Worm (Caenorhabditis elegans) whole organism, midembryonic: ENCODE data around the gene cids-1.
A peak's percentile ranks its signal among the peaks of the same experiment; 100 is the strongest.

Experiments
- T22C8.4 ChIP-seq: fragments of 200-800 bp; sonication (Bioruptor generic); IDR thresholded peaks from 2 replicates; pipeline ENCODE4 v1.3.6; 2022; ENCODE audit warnings: missing genetic modification characterization, missing compliant biosample characterization
- cog-1 ChIP-seq: sonication (generic microtip); optimal IDR thresholded peaks from 2 replicates; lab custom pipeline; 2016; ENCODE audit warnings: missing genetic modification characterization, missing compliant biosample characterization
- flt-1 ChIP-seq: fragments of 200-800 bp; sonication (Bioruptor generic); IDR thresholded peaks from 2 replicates; pipeline ENCODE4 v1.3.6; 2022; ENCODE audit warnings: missing genetic modification characterization, missing compliant biosample characterization
- klf-2 ChIP-seq: fragments of 200-800 bp; sonication (Bioruptor generic); conservative IDR thresholded peaks from 2 replicates; pipeline ENCODE4 v1.3.6; 2022; ENCODE audit warnings: missing genetic modification reagents, missing genetic modification characterization, missing compliant biosample characterization
- med-1 ChIP-seq: sonication (generic microtip); optimal IDR thresholded peaks from 2 replicates; lab custom pipeline; 2017; ENCODE audit warnings: missing genetic modification characterization, mild to moderate bottlenecking, missing compliant biosample characterization, antibody characterized with exemption, missing genetic modification reagents; ENCODE audit not compliant: insufficient read depth
- ref-1 ChIP-seq: fragments of 200-800 bp; sonication (Bioruptor generic); conservative IDR thresholded peaks from 2 replicates; pipeline ENCODE4 v1.3.6; 2022; ENCODE audit warnings: missing genetic modification reagents, missing genetic modification characterization, missing compliant biosample characterization
- tab-1 ChIP-seq: fragments of 200-800 bp; sonication (Bioruptor generic); IDR thresholded peaks from 2 replicates; pipeline ENCODE4 v1.3.6; 2022; ENCODE audit warnings: missing genetic modification characterization, missing compliant biosample characterization
- ztf-23 ChIP-seq: fragments of 200-800 bp; sonication (Bioruptor generic); IDR thresholded peaks from 2 replicates; pipeline ENCODE4 v1.3.6; 2022; ENCODE audit warnings: missing genetic modification reagents, missing genetic modification characterization, missing compliant biosample characterization
- ztf-29 ChIP-seq: fragments of 200-800 bp; sonication (Bioruptor generic); IDR thresholded peaks from 2 replicates; pipeline ENCODE4 v1.3.6; 2022; ENCODE audit warnings: missing genetic modification reagents, missing genetic modification characterization, missing compliant biosample characterization

Gene cids-1

ce11 chrIII:8239325-8239724, 4.9 kb upstream of the cids-1 start, which contains the start of gene tsp-1:
Gene tsp-1 (minus strand): TSS chrIII:8239423.
- TF ChIP-seq flt-1 (GFP tag; lab: Robert Waterston, UW) (no peak), cog-1 (tag; lab: Kevin White, UChicago) (no peak), med-1 (GFP tag; lab: Kevin White, UChicago) (no peak), klf-2 (no peak), T22C8.4 (no peak), ztf-29 (GFP tag; lab: Robert Waterston, UW) (no peak), tab-1 (GFP tag; lab: Robert Waterston, UW) (no peak), ztf-23 (GFP tag; lab: Robert Waterston, UW) (no peak), ref-1 (GFP tag; lab: Robert Waterston, UW) (no peak)

ce11 chrIII:8240247-8240646, 4.0 kb upstream of the cids-1 start:
- TF ChIP-seq ztf-29 (GFP tag; lab: Robert Waterston, UW): no peak
- no peak for TF ChIP-seq cog-1 (tag; lab: Kevin White, UChicago)
- no peak for TF ChIP-seq T22C8.4
- TF ChIP-seq klf-2: no peak
- no peak for TF ChIP-seq ref-1 (GFP tag; lab: Robert Waterston, UW)
- no peak for TF ChIP-seq ztf-23 (GFP tag; lab: Robert Waterston, UW)
- TF ChIP-seq med-1 (GFP tag; lab: Kevin White, UChicago): no peak
- no peak for TF ChIP-seq flt-1 (GFP tag; lab: Robert Waterston, UW)
- no peak for TF ChIP-seq tab-1 (GFP tag; lab: Robert Waterston, UW)

- TF ChIP-seq ref-1 (GFP tag; lab: Robert Waterston, UW): no peak
- no peak for TF ChIP-seq ztf-23 (GFP tag; lab: Robert Waterston, UW)
- no peak for TF ChIP-seq tab-1 (GFP tag; lab: Robert Waterston, UW)
- TF ChIP-seq flt-1 (GFP tag; lab: Robert Waterston, UW): no peak
- TF ChIP-seq cog-1 (tag; lab: Kevin White, UChicago): no peak
- no peak for TF ChIP-seq T22C8.4
- TF ChIP-seq klf-2: no peak
Observed at ce11 chrIII:8240948-8241347, 3.3 kb upstream of the cids-1 start.

- TF ChIP-seq flt-1 (GFP tag; lab: Robert Waterston, UW) (no peak), T22C8.4 (no peak), ztf-23 (GFP tag; lab: Robert Waterston, UW) (no peak), tab-1 (GFP tag; lab: Robert Waterston, UW) (no peak), ztf-29 (GFP tag; lab: Robert Waterston, UW) (no peak), cog-1 (tag; lab: Kevin White, UChicago) (no peak), klf-2 (no peak), med-1 (GFP tag; lab: Kevin White, UChicago) (no peak), ref-1 (GFP tag; lab: Robert Waterston, UW) (no peak)
Observed at ce11 chrIII:8242809-8243208, 1.4 kb upstream of the cids-1 start, which contains the start of gene C02F5.12. Gene C02F5.12 (minus strand): TSS chrIII:8243029.

- TF ChIP-seq med-1 (GFP tag; lab: Kevin White, UChicago) (no peak), flt-1 (GFP tag; lab: Robert Waterston, UW) (no peak), ref-1 (GFP tag; lab: Robert Waterston, UW) (no peak), T22C8.4 (no peak), ztf-29 (GFP tag; lab: Robert Waterston, UW) (no peak), ztf-23 (GFP tag; lab: Robert Waterston, UW) (no peak), tab-1 (GFP tag; lab: Robert Waterston, UW) (no peak), cog-1 (tag; lab: Kevin White, UChicago) (no peak)
Observed at ce11 chrIII:8245591-8245990, 1.3 kb downstream of the cids-1 start, which contains the start of gene C02F5.3. Gene C02F5.3 (plus strand): TSS chrIII:8245891.

- no peak for TF ChIP-seq ztf-29 (GFP tag; lab: Robert Waterston, UW)
- no peak for TF ChIP-seq tab-1 (GFP tag; lab: Robert Waterston, UW)
- TF ChIP-seq flt-1 (GFP tag; lab: Robert Waterston, UW): no peak
- TF ChIP-seq med-1 (GFP tag; lab: Kevin White, UChicago): no peak
- no peak for TF ChIP-seq klf-2
- no peak for TF ChIP-seq T22C8.4
- TF ChIP-seq cog-1 (tag; lab: Kevin White, UChicago): no peak
- no peak for TF ChIP-seq ztf-23 (GFP tag; lab: Robert Waterston, UW)
Observed at ce11 chrIII:8247051-8247450, 2.8 kb downstream of the cids-1 start, which contains the start of gene C02F5.13. Gene C02F5.13 (plus strand): TSS chrIII:8247351.

ce11 chrIII:8249381-8249780, 5.1 kb downstream of the cids-1 start, which contains the start of the genes C02F5.10 and C02F5.2:
Gene C02F5.10 (minus strand): TSS chrIII:8249481.
Gene C02F5.2 (plus strand): TSS chrIII:8249619.
- TF ChIP-seq tab-1 (GFP tag; lab: Robert Waterston, UW): no peak
- TF ChIP-seq T22C8.4: no peak
- no peak for TF ChIP-seq klf-2
- no peak for TF ChIP-seq med-1 (GFP tag; lab: Kevin White, UChicago)
- TF ChIP-seq ztf-23 (GFP tag; lab: Robert Waterston, UW): no peak
- TF ChIP-seq ref-1 (GFP tag; lab: Robert Waterston, UW): no peak
- no peak for TF ChIP-seq cog-1 (tag; lab: Kevin White, UChicago)
- TF ChIP-seq ztf-29 (GFP tag; lab: Robert Waterston, UW): no peak
- no peak for TF ChIP-seq flt-1 (GFP tag; lab: Robert Waterston, UW)

- no peak for TF ChIP-seq cog-1 (tag; lab: Kevin White, UChicago)
- no peak for TF ChIP-seq klf-2
- no peak for TF ChIP-seq ztf-29 (GFP tag; lab: Robert Waterston, UW)
- 0 out of 2 replicates have a peak, but pooled peaks have one; percentile 33 for TF ChIP-seq flt-1 (GFP tag; lab: Robert Waterston, UW)
- no peak for TF ChIP-seq T22C8.4
- no peak for TF ChIP-seq med-1 (GFP tag; lab: Kevin White, UChicago)
- TF ChIP-seq ref-1 (GFP tag; lab: Robert Waterston, UW): no peak
- TF ChIP-seq tab-1 (GFP tag; lab: Robert Waterston, UW): no peak
- TF ChIP-seq ztf-23 (GFP tag; lab: Robert Waterston, UW): peak; percentile 73
Observed at ce11 chrIII:8250007-8250683, 5.9 kb downstream of the cids-1 start, which contains the start of gene knl-1. Gene knl-1 (plus strand): TSS chrIII:8250632.

- TF ChIP-seq med-1 (GFP tag; lab: Kevin White, UChicago): no peak
- no peak for TF ChIP-seq ref-1 (GFP tag; lab: Robert Waterston, UW)
- TF ChIP-seq tab-1 (GFP tag; lab: Robert Waterston, UW): no peak
- no peak for TF ChIP-seq klf-2
- TF ChIP-seq cog-1 (tag; lab: Kevin White, UChicago): no peak
- no peak for TF ChIP-seq ztf-23 (GFP tag; lab: Robert Waterston, UW)
- no peak for TF ChIP-seq ztf-29 (GFP tag; lab: Robert Waterston, UW)
- no peak for TF ChIP-seq T22C8.4
- TF ChIP-seq flt-1 (GFP tag; lab: Robert Waterston, UW): no peak
Observed at ce11 chrIII:8254938-8255337, 10.7 kb downstream of the cids-1 start, which contains the start of gene F09G8.5. Gene F09G8.5 (plus strand): TSS chrIII:8254975.
